Worm (Caenorhabditis elegans): ENCODE results near the gene skr-5.

DNA sequence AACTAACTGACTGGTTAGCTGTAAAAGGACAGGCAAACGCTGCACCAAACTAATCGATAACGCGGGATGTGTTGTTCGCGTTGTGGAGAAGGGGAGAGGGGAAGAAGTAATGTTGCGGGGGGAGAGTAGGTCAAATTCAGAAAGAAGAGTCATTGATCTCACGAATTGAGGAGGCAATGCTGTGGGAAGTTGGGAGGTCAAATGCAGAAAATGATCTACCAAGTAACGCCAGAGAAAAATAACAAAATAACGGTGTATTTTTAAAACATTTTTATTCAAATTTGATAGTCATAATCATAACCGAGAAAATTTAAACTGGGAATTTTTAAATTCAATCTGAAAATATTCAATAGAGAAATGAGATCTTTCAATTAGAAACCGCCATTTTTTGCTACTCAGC, 2.4 kb downstream of the skr-5 start, which contains the start of gene lsy-27:
- TF ChIP-seq nhr-25 (tag; optimal IDR thresholded peaks at IDR 0.05) (no peak), fos-1 (tag; optimal IDR thresholded peaks at IDR 0.05) (no peak)
